Fruit fly (Drosophila melanogaster) whole organism, embryonic: Measurements from ENCODE around the gene CG31064.
A peak's percentile ranks its signal among the peaks of the same experiment; 100 is the strongest.

Experiments
- CG10147 ChIP-seq: fragments of 200-800 bp; sonication (Bioruptor generic); optimal IDR thresholded peaks from 2 replicates; lab custom pipeline; 2019; ENCODE audit warnings: missing biosample characterization, mild to moderate bottlenecking, missing genetic modification characterization, moderate library complexity
- CG11723 ChIP-seq: fragments of 200-800 bp; sonication (Bioruptor generic); optimal IDR thresholded peaks from 2 replicates; lab custom pipeline; 2017; ENCODE audit warnings: missing biosample characterization, mild to moderate bottlenecking, missing genetic modification characterization
- CG1233 ChIP-seq: fragments of 200-800 bp; sonication (Bioruptor generic); optimal IDR thresholded peaks from 4 replicates; lab custom pipeline; 2018; ENCODE audit warnings: missing biosample characterization, mild to moderate bottlenecking, missing genetic modification characterization
- CG12391 ChIP-seq: fragments of 200-800 bp; sonication (Bioruptor generic); optimal IDR thresholded peaks from 3 replicates; lab custom pipeline; 2018; ENCODE audit warnings: missing biosample characterization, mild to moderate bottlenecking, missing genetic modification characterization, moderate library complexity
- CG13296 ChIP-seq: fragments of 200-800 bp; sonication (Bioruptor generic); optimal IDR thresholded peaks from 3 replicates; lab custom pipeline; 2018; ENCODE audit warnings: missing biosample characterization, mild to moderate bottlenecking, missing genetic modification characterization
- CG14014 ChIP-seq: fragments of 200-800 bp; sonication (Bioruptor generic); IDR thresholded peaks from 2 replicates; pipeline ENCODE4 v1.3.6; 2022; ENCODE audit warnings: missing biosample characterization, missing genetic modification characterization
- CG14710 ChIP-seq: fragments of 200-800 bp; sonication (Bioruptor generic); optimal IDR thresholded peaks from 3 replicates; lab custom pipeline; 2019; ENCODE audit warnings: missing biosample characterization, mild to moderate bottlenecking, missing genetic modification characterization, moderate library complexity
- CG15011 ChIP-seq: fragments of 200-800 bp; sonication (Bioruptor generic); optimal IDR thresholded peaks from 3 replicates; lab custom pipeline; 2018; ENCODE audit warnings: missing biosample characterization, mild to moderate bottlenecking, missing genetic modification characterization
- CG1647 ChIP-seq: fragments of 200-800 bp; sonication (Bioruptor generic); optimal IDR thresholded peaks from 3 replicates; lab custom pipeline; 2016; ENCODE audit warnings: missing biosample characterization, missing genetic modification characterization
- CG16779 ChIP-seq: fragments of 200-800 bp; sonication (Bioruptor generic); IDR thresholded peaks from 2 replicates; pipeline ENCODE4 v1.3.6; 2022; ENCODE audit warnings: missing biosample characterization, missing genetic modification characterization
- CG17385 ChIP-seq: fragments of 200-800 bp; sonication (Bioruptor generic); optimal IDR thresholded peaks from 3 replicates; lab custom pipeline; 2018; ENCODE audit warnings: missing biosample characterization, mild to moderate bottlenecking, missing genetic modification characterization
- CG18476 ChIP-seq: fragments of 200-800 bp; sonication (Bioruptor generic); optimal IDR thresholded peaks from 2 replicates; lab custom pipeline; 2016; ENCODE audit warnings: missing biosample characterization, mild to moderate bottlenecking, missing genetic modification characterization
- CG2116 ChIP-seq: fragments of 200-800 bp; sonication (Bioruptor generic); optimal IDR thresholded peaks from 3 replicates; lab custom pipeline; 2018; ENCODE audit warnings: missing biosample characterization, mild to moderate bottlenecking, missing genetic modification characterization
- CG31365 ChIP-seq: fragments of 200-800 bp; sonication (Bioruptor generic); optimal IDR thresholded peaks from 2 replicates; lab custom pipeline; 2018; ENCODE audit warnings: missing biosample characterization, mild to moderate bottlenecking, missing genetic modification characterization
- CG31441 ChIP-seq: fragments of 200-800 bp; sonication (Bioruptor generic); IDR thresholded peaks from 2 replicates; pipeline ENCODE4 v1.3.6; 2022; ENCODE audit warnings: missing biosample characterization, missing genetic modification characterization
- CG34376 ChIP-seq: fragments of 200-800 bp; sonication (Bioruptor generic); optimal IDR thresholded peaks from 2 replicates; lab custom pipeline; 2018; ENCODE audit warnings: missing biosample characterization, mild to moderate bottlenecking, missing genetic modification characterization
- CG4424 ChIP-seq: fragments of 200-800 bp; sonication (Bioruptor generic); optimal IDR thresholded peaks from 3 replicates; lab custom pipeline; 2016; ENCODE audit warnings: missing biosample characterization, missing genetic modification characterization
- CG4707 ChIP-seq: fragments of 200-800 bp; sonication (Bioruptor generic); optimal IDR thresholded peaks from 2 replicates; lab custom pipeline; 2018; ENCODE audit warnings: missing biosample characterization, mild to moderate bottlenecking, missing genetic modification characterization, moderate library complexity
- CG4730 ChIP-seq: fragments of 200-800 bp; sonication (Bioruptor generic); IDR thresholded peaks from 2 replicates; pipeline ENCODE4 v1.3.6; 2022; ENCODE audit warnings: missing biosample characterization, missing genetic modification characterization
- CG5953 ChIP-seq: fragments of 200-800 bp; sonication (Bioruptor generic); IDR thresholded peaks from 2 replicates; pipeline ENCODE4 v1.3.6; 2022; ENCODE audit warnings: missing biosample characterization, missing genetic modification characterization
- CG7839 ChIP-seq: fragments of 200-800 bp; sonication (Bioruptor generic); optimal IDR thresholded peaks from 3 replicates; lab custom pipeline; 2018; ENCODE audit warnings: missing biosample characterization, mild to moderate bottlenecking, missing genetic modification characterization, moderate library complexity
- CG7987 ChIP-seq: fragments of 200-800 bp; sonication (Bioruptor generic); optimal IDR thresholded peaks from 2 replicates; lab custom pipeline; 2018; ENCODE audit warnings: missing biosample characterization, mild to moderate bottlenecking, missing genetic modification characterization, moderate library complexity
- CG8089 ChIP-seq: fragments of 200-800 bp; sonication (Bioruptor generic); optimal IDR thresholded peaks from 3 replicates; lab custom pipeline; 2016; ENCODE audit warnings: missing biosample characterization, missing genetic modification characterization
- CG8290 ChIP-seq, 3 experiments: fragments of 200-800 bp; sonication (Bioruptor generic); optimal IDR thresholded peaks; 2 replicates each; lab custom pipeline; 2016 to 2019; ENCODE audit warnings: missing biosample characterization in 3 of 3, missing genetic modification characterization in 3 of 3, mild to moderate bottlenecking in 2 of 3, moderate library complexity in 1 of 3
- Dad ChIP-seq: fragments of 200-800 bp; sonication (Bioruptor generic); optimal IDR thresholded peaks from 3 replicates; lab custom pipeline; 2016; ENCODE audit warnings: missing biosample characterization, missing genetic modification characterization
- Dbx ChIP-seq: fragments of 200-800 bp; sonication (Bioruptor generic); IDR thresholded peaks from 3 replicates; pipeline ENCODE4 v1.3.6; 2022; ENCODE audit warnings: missing biosample characterization, missing genetic modification characterization
- Deaf1 ChIP-seq: fragments of 200-800 bp; optimal IDR thresholded peaks from 3 replicates; lab custom pipeline; 2019; ENCODE audit warnings: missing biosample characterization, mild to moderate bottlenecking, missing genetic modification characterization, moderate library complexity
- H15 ChIP-seq: fragments of 200-800 bp; sonication (Bioruptor generic); IDR thresholded peaks from 3 replicates; pipeline ENCODE4 v1.3.6; 2022; ENCODE audit warnings: missing biosample characterization, missing genetic modification characterization
- MTF-1 ChIP-seq: fragments of 200-800 bp; sonication (Bioruptor generic); optimal IDR thresholded peaks from 2 replicates; lab custom pipeline; 2018; ENCODE audit warnings: missing biosample characterization, mild to moderate bottlenecking, missing genetic modification characterization, borderline replicate concordance
- NC2α ChIP-seq: fragments of 200-800 bp; sonication (Bioruptor generic); optimal IDR thresholded peaks from 2 replicates; lab custom pipeline; 2016; ENCODE audit warnings: missing biosample characterization, missing genetic modification characterization
- Rfx ChIP-seq: fragments of 200-800 bp; sonication (Bioruptor generic); IDR thresholded peaks from 2 replicates; pipeline ENCODE4 v1.3.6; 2022; ENCODE audit warnings: missing biosample characterization, missing genetic modification characterization
- Ssrp ChIP-seq: fragments of 200-800 bp; sonication (Bioruptor generic); optimal IDR thresholded peaks from 2 replicates; lab custom pipeline; 2018; ENCODE audit warnings: missing biosample characterization, mild to moderate bottlenecking, missing genetic modification characterization, moderate library complexity
- ase ChIP-seq: fragments of 200-800 bp; sonication (Bioruptor generic); IDR thresholded peaks from 3 replicates; pipeline ENCODE4 v1.3.6; 2022; ENCODE audit warnings: missing biosample characterization, missing genetic modification characterization
- br ChIP-seq: fragments of >200 bp; optimal IDR thresholded peaks from 2 replicates; lab custom pipeline; 2017
- cad ChIP-seq: fragments of >200 bp; optimal IDR thresholded peaks from 2 replicates; lab custom pipeline; 2017; ENCODE audit warnings: missing biosample characterization, missing genetic modification characterization
- chinmo ChIP-seq: fragments of 200-800 bp; sonication (Bioruptor generic); IDR thresholded peaks from 4 replicates; pipeline ENCODE4 v1.3.6; 2022; ENCODE audit warnings: missing biosample characterization, missing genetic modification characterization; ENCODE audit not compliant: partially characterized antibody
- chn ChIP-seq: fragments of 200-800 bp; sonication (Bioruptor generic); optimal IDR thresholded peaks from 2 replicates; lab custom pipeline; 2016; ENCODE audit warnings: missing biosample characterization, missing genetic modification characterization
- corto ChIP-seq: fragments of 200-800 bp; sonication (Bioruptor generic); optimal IDR thresholded peaks from 2 replicates; lab custom pipeline; 2016; ENCODE audit warnings: missing biosample characterization, mild to moderate bottlenecking, missing genetic modification characterization, moderate library complexity
- exex ChIP-seq: fragments of 200-800 bp; sonication (Bioruptor generic); optimal IDR thresholded peaks from 4 replicates; lab custom pipeline; 2018; ENCODE audit warnings: missing biosample characterization, mild to moderate bottlenecking, missing genetic modification characterization, moderate library complexity
- ftz-f1 ChIP-seq: fragments of 200-800 bp; sonication (Bioruptor generic); optimal IDR thresholded peaks from 2 replicates; lab custom pipeline; 2016; ENCODE audit warnings: missing biosample characterization, missing genetic modification characterization
- gt ChIP-seq: fragments of 200-800 bp; sonication (Bioruptor generic); IDR thresholded peaks from 2 replicates; pipeline ENCODE4 v1.3.6; 2022; ENCODE audit warnings: missing biosample characterization, missing genetic modification characterization
- hth ChIP-seq: fragments of >200 bp; optimal IDR thresholded peaks from 2 replicates; lab custom pipeline; 2017; ENCODE audit warnings: inconsistent platforms
- jumu ChIP-seq: fragments of 200-800 bp; sonication (Bioruptor generic); optimal IDR thresholded peaks from 3 replicates; lab custom pipeline; 2016; ENCODE audit warnings: missing biosample characterization, missing genetic modification characterization
- nom ChIP-seq: fragments of 200-800 bp; sonication (Bioruptor generic); optimal IDR thresholded peaks from 2 replicates; lab custom pipeline; 2017; ENCODE audit warnings: missing biosample characterization, missing genetic modification characterization, mild to moderate bottlenecking, moderate library complexity, missing genetic modification reagents
- pita ChIP-seq: fragments of 200-800 bp; sonication (Bioruptor generic); optimal IDR thresholded peaks from 2 replicates; lab custom pipeline; 2017; ENCODE audit warnings: missing biosample characterization, mild to moderate bottlenecking, missing genetic modification characterization
- psq ChIP-seq: fragments of 200-800 bp; sonication (Bioruptor generic); optimal IDR thresholded peaks from 2 replicates; lab custom pipeline; 2017; ENCODE audit warnings: missing biosample characterization, missing genetic modification characterization
- scrt ChIP-seq: fragments of 200-800 bp; sonication (Bioruptor generic); optimal IDR thresholded peaks from 2 replicates; lab custom pipeline; 2018; ENCODE audit warnings: missing biosample characterization, mild to moderate bottlenecking, missing genetic modification characterization, moderate library complexity
- stwl ChIP-seq: fragments of 200-800 bp; sonication (Bioruptor generic); optimal IDR thresholded peaks from 3 replicates; lab custom pipeline; 2018; ENCODE audit warnings: missing biosample characterization, mild to moderate bottlenecking, missing genetic modification characterization, moderate library complexity
- ttk ChIP-seq: fragments of 200-800 bp; sonication (Bioruptor generic); IDR thresholded peaks from 2 replicates; pipeline ENCODE4 v2.1.2; 2022; ENCODE audit warnings: missing biosample characterization, missing genetic modification characterization
- twi ChIP-seq: fragments of 200-800 bp; optimal IDR thresholded peaks from 2 replicates; lab custom pipeline; 2019; ENCODE audit warnings: missing biosample characterization, mild to moderate bottlenecking, missing genetic modification characterization, moderate library complexity
- vvl ChIP-seq: fragments of 200-800 bp; sonication (Bioruptor generic); IDR thresholded peaks from 2 replicates; pipeline ENCODE4 v1.3.6; 2022; ENCODE audit warnings: missing biosample characterization, missing genetic modification characterization

The CG31064 gene

dm6 chr3R:27282286-27282685, 43.4 kb upstream of the CG31064 start, which contains the start of gene mrt (continued):
- TF ChIP-seq hth (lab: Kevin White, UChicago) (no peak), CG15011 (peak; percentile 49), H15 (GFP tag; lab: Robert Waterston, UW) (peak; percentile 41; the same call in 1 of the 3 replicates), Dbx (GFP tag; lab: Robert Waterston, UW) (peak; percentile 70), CG4730 (GFP tag; lab: Robert Waterston, UW) (peak; percentile 52), CG13296 (GFP tag; lab: Kevin White, UChicago) (no peak), chn (GFP tag; lab: Kevin White, UChicago) (peak; percentile 25), CG11723 (GFP tag; lab: Kevin White, UChicago) (peak; percentile 15), CG1233 (GFP tag; lab: Kevin White, UChicago) (peak; percentile 33), gt (no peak), CG1647 (GFP tag; lab: Kevin White, UChicago) (no peak), CG10147 (GFP tag; lab: Kevin White, UChicago) (no peak), twi (no peak), Dad (GFP tag; lab: Kevin White, UChicago) (peak; percentile 36), exex (tag; lab: Kevin White, UChicago) (no peak), CG31365 (tag; lab: Kevin White, UChicago) (no peak), CG4424 (GFP tag; lab: Kevin White, UChicago) (peak; percentile 57), MTF-1 (no peak), stwl (tag; lab: Kevin White, UChicago) (no peak), CG8089 (GFP tag; lab: Kevin White, UChicago) (peak; percentile 33), pita (GFP tag; lab: Kevin White, UChicago) (no peak), CG7987 (GFP tag; lab: Kevin White, UChicago) (peak; percentile 73), cad (GFP tag; lab: Kevin White, UChicago) (no peak), CG17385 (GFP tag; lab: Kevin White, UChicago) (peak; percentile 60), CG7839 (tag; lab: Kevin White, UChicago) (peak; percentile 71), ttk (GFP tag; lab: Robert Waterston, UW) (no peak), br (no peak), CG34376 (GFP tag; lab: Kevin White, UChicago) (peak; percentile 53), CG18476 (GFP tag; lab: Kevin White, UChicago) (peak; percentile 35), Deaf1 (tag; lab: Kevin White, UChicago) (no peak), CG12391 (tag; lab: Kevin White, UChicago) (peak; percentile 64), Ssrp (tag; lab: Kevin White, UChicago) (peak; percentile 45), scrt (GFP tag; lab: Kevin White, UChicago) (peak; percentile 42), ase (GFP tag; lab: Robert Waterston, UW) (no peak), CG31441 (GFP tag; lab: Robert Waterston, UW) (0 out of 2 replicates have a peak, but pooled peaks have one; percentile 27), chinmo (GFP tag; lab: Robert Waterston, UW) (no peak), CG16779 (no peak), corto (GFP tag; lab: Kevin White, UChicago) (no peak), vvl (GFP tag; lab: Robert Waterston, UW) (peak; percentile 35), CG8290 (GFP tag; optimal IDR thresholded peaks at IDR 0.05; lab: Kevin White, UChicago) (peak; percentile 21), CG8290 (tag; optimal IDR thresholded peaks at IDR 0.05; lab: Kevin White, UChicago) (peak in 1 of 2 experiments; percentile 55), NC2α (no peak), psq (GFP tag; lab: Kevin White, UChicago) (peak; percentile 21), Rfx (peak; percentile 72), jumu (GFP tag; lab: Kevin White, UChicago) (peak; percentile 18), CG14014 (GFP tag; lab: Robert Waterston, UW) (peak; percentile 50; the same call in 1 of the 2 replicates), CG2116 (GFP tag; lab: Kevin White, UChicago) (peak; percentile 5), CG5953 (GFP tag; lab: Robert Waterston, UW) (no peak), ftz-f1 (no peak), nom (no peak), CG14710 (tag; lab: Kevin White, UChicago) (peak; percentile 4), CG4707 (GFP tag; lab: Kevin White, UChicago) (no peak)
